Fruit fly (Drosophila melanogaster): ENCODE data around the gene NijC.
A peak's percentile ranks its signal among the peaks of the same experiment; 100 is the strongest.

- no peak for TF ChIP-seq CG10669 (GFP tag; optimal IDR thresholded peaks at IDR 0.05)
- TF ChIP-seq spab (GFP tag; optimal IDR thresholded peaks at IDR 0.05) = peak; percentile 22
- peak; percentile 7 for TF ChIP-seq CG1621 (tag; optimal IDR thresholded peaks at IDR 0.05)
- no peak for TF ChIP-seq Hr38 (GFP tag; optimal IDR thresholded peaks at IDR 0.05)
- peak; percentile 59 for TF ChIP-seq CG6276 (GFP tag; optimal IDR thresholded peaks at IDR 0.05)
- peak; percentile 38 for TF ChIP-seq Sox102F (GFP tag; optimal IDR thresholded peaks at IDR 0.05)
These were observed 27.5 kb downstream of the NijC start, which contains the start of gene Men for dm6 chr3R:12722392-12722914.

Measured in whole organism, prepupa.